Worm (Caenorhabditis elegans) whole organism, young adult: ENCODE results near the gene T06E4.21.

Experiments used
- Y79H2A.3 ChIP-seq: fragments of 200-800 bp; sonication (Bioruptor generic); conservative IDR thresholded peaks from 2 replicates; pipeline ENCODE4 v1.3.6; 2022; ENCODE audit warnings: missing genetic modification reagents, missing genetic modification characterization, missing compliant biosample characterization
- Y95B8A.8 ChIP-seq: fragments of 200-800 bp; sonication (Bioruptor generic); IDR thresholded peaks from 2 replicates; pipeline ENCODE4 v1.3.6; 2022; ENCODE audit warnings: missing genetic modification reagents, missing genetic modification characterization, missing compliant biosample characterization
- ama-1 ChIP-seq, 3 experiments: fragments of 150-350 bp in 1 of 3; sonication (generic microtip) in 2 of 3; optimal IDR thresholded peaks; 2 replicates each; lab custom pipeline; 2014 to 2018; ENCODE audit warnings: missing biosample characterization in 2 of 3, missing genetic modification characterization in 2 of 3, missing genetic modification reagents in 2 of 3
- dpl-1 ChIP-seq: fragments of 150-350 bp; optimal IDR thresholded peaks from 2 replicates; lab custom pipeline; 2014; ENCODE audit warnings: missing biosample characterization, missing genetic modification reagents, missing genetic modification characterization
- egl-44 ChIP-seq: fragments of 200-800 bp; sonication (Bioruptor generic); IDR thresholded peaks from 2 replicates; pipeline ENCODE4 v1.3.6; 2022; ENCODE audit warnings: missing genetic modification reagents, missing genetic modification characterization, missing compliant biosample characterization
- pha-4 ChIP-seq: fragments of 150-350 bp; sonication (generic microtip); optimal IDR thresholded peaks from 2 replicates; lab custom pipeline; 2014; ENCODE audit warnings: missing biosample characterization, missing genetic modification reagents, missing genetic modification characterization
- rec-8 ChIP-seq, 2 experiments: sonication (generic microtip); optimal IDR thresholded peaks; 2 replicates each; lab custom pipeline; 2016; ENCODE audit warnings: mild to moderate bottlenecking in 2 of 2, missing genetic modification characterization in 2 of 2, missing genetic modification reagents in 2 of 2, missing genotype in 2 of 2, missing biosample characterization in 1 of 2, missing compliant biosample characterization in 1 of 2, moderate library complexity in 1 of 2
- sea-2 ChIP-seq: fragments of 200-800 bp; sonication (Bioruptor generic); IDR thresholded peaks from 2 replicates; pipeline ENCODE4 v1.3.6; 2022; ENCODE audit warnings: missing genetic modification characterization, missing compliant biosample characterization
- tbp1 ChIP-seq: fragments of 200-800 bp; sonication (Bioruptor generic); optimal IDR thresholded peaks from 2 replicates; lab custom pipeline; 2018; ENCODE audit warnings: mild to moderate bottlenecking, missing genetic modification characterization, missing compliant biosample characterization
- unc-62 ChIP-seq: fragments of 150-350 bp; optimal IDR thresholded peaks from 2 replicates; lab custom pipeline; 2014; ENCODE audit warnings: missing biosample characterization, missing genetic modification reagents, missing genetic modification characterization

ce11 chrV:9654154-9654805 lies 2.9 kb downstream of the T06E4.21 start, which contains the start of gene cyp-29A4:
- TF ChIP-seq unc-62 (GFP tag; lab: Kevin White, UChicago) (no peak), pha-4 (no peak), dpl-1 (GFP tag; lab: Kevin White, UChicago) (no peak), rec-8 (tag; optimal IDR thresholded peaks at IDR 0.05; lab: Kevin White, UChicago) (no peak), Y95B8A.8 (GFP tag; lab: Robert Waterston, UW) (no peak), sea-2 (GFP tag; lab: Robert Waterston, UW) (no peak), ama-1 (optimal IDR thresholded peaks at IDR 0.05; lab: Kevin White, UChicago) (no peak), ama-1 (GFP tag; optimal IDR thresholded peaks at IDR 0.05; lab: Kevin White, UChicago) (no peak), egl-44 (GFP tag; lab: Robert Waterston, UW) (no peak), tbp1 (GFP tag; lab: Kevin White, UChicago) (no peak), Y79H2A.3 (GFP tag; lab: Robert Waterston, UW) (no peak)
